Worm (Caenorhabditis elegans): Measurements from ENCODE around the gene srh-142.

- TF ChIP-seq egl-27 (tag; optimal IDR thresholded peaks at IDR 0.05) = no peak
- TF ChIP-seq skn-1 (tag; optimal IDR thresholded peaks at IDR 0.05) = no peak
- TF ChIP-seq nhr-25 (tag; optimal IDR thresholded peaks at IDR 0.05) = no peak
These were observed 43.8 kb downstream of the srh-142 start, which contains the start of gene str-55 for ce11 chrV:16417014-16417413.

Data from whole organism, L3 larva.